Fruit fly (Drosophila melanogaster) Kc167 (cell line): ENCODE data around the gene Pax.

Experiments
- Myc ChIP-seq: fragments of >200 bp; optimal IDR thresholded peaks from 2 replicates; lab custom pipeline; 2017; ENCODE audit warnings: missing external identifiers
- insv ChIP-seq: fragments of >200 bp; optimal IDR thresholded peaks from 3 replicates; lab custom pipeline; 2018; ENCODE audit warnings: missing external identifiers
- psq ChIP-seq: fragments of >200 bp; optimal IDR thresholded peaks from 2 replicates; lab custom pipeline; 2017; ENCODE audit warnings: missing external identifiers
- ttk ChIP-seq: sonication (Bioruptor generic); optimal IDR thresholded peaks from 2 replicates; lab custom pipeline; 2017; ENCODE audit warnings: missing external identifiers

DNA sequence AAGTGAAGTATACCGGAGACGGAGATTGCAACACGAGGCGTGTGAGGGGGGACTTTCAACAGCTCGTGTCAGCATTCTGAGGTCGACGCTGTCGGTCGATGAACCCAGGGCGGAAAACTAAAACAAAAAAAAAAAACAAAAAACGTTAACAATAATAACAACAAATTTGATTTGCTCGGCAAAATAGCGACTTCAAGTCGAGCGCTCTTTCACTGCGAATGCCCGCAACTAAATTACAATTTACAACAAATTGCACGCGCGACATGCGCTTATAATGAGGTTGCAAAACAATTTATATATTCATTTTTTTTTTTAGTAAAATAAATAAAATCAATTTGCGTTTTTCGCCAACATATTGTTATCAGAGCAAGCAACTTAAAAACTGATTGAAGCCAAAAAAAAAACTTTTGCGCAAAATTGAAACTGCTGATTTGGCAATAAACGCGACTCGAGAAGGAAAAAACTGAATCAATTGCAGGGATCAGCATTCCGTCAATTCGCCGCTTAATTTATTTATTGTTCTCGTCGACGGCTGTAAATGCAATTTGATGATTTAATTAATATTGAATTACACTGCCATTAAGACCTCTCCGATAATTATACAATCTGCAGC is 47.1 kb upstream of the Pax start:
- TF ChIP-seq Myc (lab: Kevin White, UChicago): no peak
- no peak for TF ChIP-seq ttk (lab: Kevin White, UChicago)
- TF ChIP-seq insv (lab: Kevin White, UChicago): no peak
- TF ChIP-seq psq: no peak
